4 worm cellular contexts compared by ENCODE assay signal in genomic region chrX:489635-490105, ce11.
TF ChIP-seq lines count a peak whose summit lies in the region.

egl-17 (plus strand) TSS chrX:489685.

TF ChIP-seq in whole organism, L2 larva, 48 proteins besides CTCF, POLR2A, EP300 and RAD21 (continued from another document):
- no peak for TF ChIP-seq mab-5 (tag; optimal IDR thresholded peaks at IDR 0.05; lab: Kevin White, UChicago)
- TF ChIP-seq aly-2 (tag; optimal IDR thresholded peaks at IDR 0.05; lab: Kevin White, UChicago) = no peak
- TF ChIP-seq lin-13 (GFP tag; optimal IDR thresholded peaks at IDR 0.05; lab: Kevin White, UChicago) = peak; percentile 52
- no peak for TF ChIP-seq nhr-23 (tag; optimal IDR thresholded peaks at IDR 0.05; lab: Kevin White, UChicago)
- TF ChIP-seq alr-1 (tag; optimal IDR thresholded peaks at IDR 0.05; lab: Kevin White, UChicago) = no peak
- peak; percentile 75 for TF ChIP-seq fos-1 (tag; optimal IDR thresholded peaks at IDR 0.05; lab: Kevin White, UChicago)
- TF ChIP-seq lin-39 (tag; optimal IDR thresholded peaks at IDR 0.05; lab: Kevin White, UChicago) = no peak
- TF ChIP-seq nhr-6 (tag; optimal IDR thresholded peaks at IDR 0.05; lab: Kevin White, UChicago) = peak; percentile 20
- TF ChIP-seq ceh-16 (tag; optimal IDR thresholded peaks at IDR 0.05; lab: Kevin White, UChicago) = no peak
- TF ChIP-seq peb-1 (tag; optimal IDR thresholded peaks at IDR 0.05; lab: Kevin White, UChicago) = no peak
- TF ChIP-seq sma-9 (GFP tag; optimal IDR thresholded peaks at IDR 0.05; lab: Kevin White, UChicago) = peak; percentile 69
- TF ChIP-seq sma-9 (tag; optimal IDR thresholded peaks at IDR 0.05; lab: Kevin White, UChicago) = no peak
- TF ChIP-seq skn-1 (tag; optimal IDR thresholded peaks at IDR 0.05; lab: Kevin White, UChicago) = peak; percentile 56
- TF ChIP-seq ama-1 (optimal IDR thresholded peaks at IDR 0.05; lab: Kevin White, UChicago) = no peak
- no peak for TF ChIP-seq R02D3.7 (tag; optimal IDR thresholded peaks at IDR 0.05; lab: Kevin White, UChicago)
- peak; percentile 66 for TF ChIP-seq gmeb-1 (tag; optimal IDR thresholded peaks at IDR 0.05; lab: Kevin White, UChicago)
- peak; percentile 16 for TF ChIP-seq sem-4 (tag; optimal IDR thresholded peaks at IDR 0.05; lab: Kevin White, UChicago)
- peak; percentile 48 for TF ChIP-seq zag-1 (tag; optimal IDR thresholded peaks at IDR 0.05; lab: Kevin White, UChicago)
- no peak for TF ChIP-seq mbf-1 (tag; optimal IDR thresholded peaks at IDR 0.05; lab: Kevin White, UChicago)
- peak; percentile 34 for TF ChIP-seq nhr-25 (tag; optimal IDR thresholded peaks at IDR 0.05; lab: Kevin White, UChicago)
- TF ChIP-seq ztf-4 (tag; optimal IDR thresholded peaks at IDR 0.05; lab: Kevin White, UChicago) = no peak
- peak; percentile 71 for TF ChIP-seq crh-2 (tag; optimal IDR thresholded peaks at IDR 0.05; lab: Kevin White, UChicago)
- peak in 1 of 2 experiments; percentile 42 for TF ChIP-seq mdl-1 (tag; optimal IDR thresholded peaks at IDR 0.05; lab: Kevin White, UChicago)
- TF ChIP-seq nhr-129 (tag; optimal IDR thresholded peaks at IDR 0.05; lab: Kevin White, UChicago) = peak; percentile 82
- no peak for TF ChIP-seq ZK546.5 (tag; optimal IDR thresholded peaks at IDR 0.05; lab: Kevin White, UChicago)

TF ChIP-seq in whole organism, L4 larva, 104 proteins besides CTCF, POLR2A, EP300 and RAD21 (continued from another document and continues in another):
- TF ChIP-seq daf-12 (tag; optimal IDR thresholded peaks at IDR 0.05; lab: Kevin White, UChicago) = no peak
- peak; percentile 29 for TF ChIP-seq nhr-28 (tag; optimal IDR thresholded peaks at IDR 0.05; lab: Kevin White, UChicago)
- 0 out of 2 replicates have a peak, but pooled peaks have one; percentile 78 for TF ChIP-seq daf-8 (GFP tag; IDR thresholded peaks at IDR 0.05; lab: Robert Waterston, UW)
- TF ChIP-seq tra-1 (GFP tag; IDR thresholded peaks at IDR 0.05; lab: Robert Waterston, UW) = peak; percentile 94
- TF ChIP-seq daf-19 (GFP tag; conservative IDR thresholded peaks at IDR 0.05; lab: Robert Waterston, UW) = peak; percentile 88
- peak; percentile 94 for TF ChIP-seq nhr-111 (GFP tag; optimal IDR thresholded peaks at IDR 0.05; lab: Kevin White, UChicago)
- no peak for TF ChIP-seq lsy-2 (tag; optimal IDR thresholded peaks at IDR 0.05; lab: Kevin White, UChicago)
- peak; percentile 68; the same call in 1 of the 2 replicates for TF ChIP-seq dmd-9 (GFP tag; IDR thresholded peaks at IDR 0.05; lab: Robert Waterston, UW)
- TF ChIP-seq lin-1 (GFP tag; IDR thresholded peaks at IDR 0.05; lab: Robert Waterston, UW) = peak; percentile 82
- TF ChIP-seq spr-3 (GFP tag; optimal IDR thresholded peaks at IDR 0.05; lab: Kevin White, UChicago) = peak; percentile 74
- no peak for TF ChIP-seq lin-39 (tag; optimal IDR thresholded peaks at IDR 0.05; lab: Kevin White, UChicago)
- TF ChIP-seq egl-43 (GFP tag; IDR thresholded peaks at IDR 0.05; lab: Robert Waterston, UW) = peak; percentile 98
- TF ChIP-seq dve-1 (tag; optimal IDR thresholded peaks at IDR 0.05; lab: Kevin White, UChicago; ENCODE audit: insufficient read depth) = peak; percentile 74
- TF ChIP-seq saeg-2 (GFP tag; IDR thresholded peaks at IDR 0.05; lab: Robert Waterston, UW) = peak; percentile 54; the same call in 1 of the 2 replicates
- TF ChIP-seq ceh-62 (tag; optimal IDR thresholded peaks at IDR 0.05; lab: Kevin White, UChicago) = no peak
- TF ChIP-seq zip-2 (tag; optimal IDR thresholded peaks at IDR 0.05; lab: Kevin White, UChicago) = peak; percentile 2
- TF ChIP-seq skn-1 (tag; optimal IDR thresholded peaks at IDR 0.05; lab: Kevin White, UChicago) = no peak
- TF ChIP-seq lin-29 (GFP tag; IDR thresholded peaks at IDR 0.05; lab: Robert Waterston, UW) = peak; percentile 82
- TF ChIP-seq daf-16 (GFP tag; optimal IDR thresholded peaks at IDR 0.05; lab: Kevin White, UChicago) = peak; percentile 77 to 93
- peak; percentile 74 for TF ChIP-seq daf-16 (tag; optimal IDR thresholded peaks at IDR 0.05; lab: Kevin White, UChicago)
- TF ChIP-seq ces-1 (GFP tag; optimal IDR thresholded peaks at IDR 0.05; lab: Kevin White, UChicago) = peak; percentile 24
- no peak for TF ChIP-seq jun-1 (tag; optimal IDR thresholded peaks at IDR 0.05; lab: Kevin White, UChicago)
- TF ChIP-seq dpl-1 (GFP tag; optimal IDR thresholded peaks at IDR 0.05; lab: Kevin White, UChicago) = peak; percentile 22
- TF ChIP-seq F10B5.3 (tag; optimal IDR thresholded peaks at IDR 0.05; lab: Kevin White, UChicago) = peak; percentile 83
- TF ChIP-seq nhr-41 (GFP tag; IDR thresholded peaks at IDR 0.05; lab: Robert Waterston, UW) = peak; percentile 70; the same call in 1 of the 2 replicates
- TF ChIP-seq T26A8.4 (GFP tag; IDR thresholded peaks at IDR 0.05; lab: Robert Waterston, UW) = peak; percentile 90; the same call in 1 of the 2 replicates
- TF ChIP-seq Y105C5A.15 (GFP tag; IDR thresholded peaks at IDR 0.05; lab: Robert Waterston, UW) = peak; percentile 92
- peak; percentile 78 for TF ChIP-seq zfp-3 (GFP tag; conservative IDR thresholded peaks at IDR 0.05; lab: Robert Waterston, UW)
- TF ChIP-seq nhr-77 (tag; optimal IDR thresholded peaks at IDR 0.05; lab: Kevin White, UChicago) = peak; percentile 30
- TF ChIP-seq ceh-28 (tag; optimal IDR thresholded peaks at IDR 0.05; lab: Kevin White, UChicago) = no peak
- TF ChIP-seq aha-1 (tag; lab: Kevin White, UChicago) = peak; percentile 96
- no peak for TF ChIP-seq nhr-76 (tag; optimal IDR thresholded peaks at IDR 0.05; lab: Kevin White, UChicago)
- no peak for TF ChIP-seq ztf-11 (tag; optimal IDR thresholded peaks at IDR 0.05; lab: Kevin White, UChicago)
- peak; percentile 97 for TF ChIP-seq vab-7 (GFP tag; IDR thresholded peaks at IDR 0.05; lab: Robert Waterston, UW)
- TF ChIP-seq lin-38 (GFP tag; IDR thresholded peaks at IDR 0.05; lab: Robert Waterston, UW) = peak; percentile 84
- TF ChIP-seq ctbp-1 (GFP tag; IDR thresholded peaks at IDR 0.05; lab: Robert Waterston, UW) = peak; percentile 94

TF ChIP-seq in whole organism, late embryonic, 69 proteins besides CTCF, POLR2A, EP300 and RAD21 (continued from another document and continues in another):
- TF ChIP-seq ceh-2 (tag; optimal IDR thresholded peaks at IDR 0.05; lab: Kevin White, UChicago) (peak; percentile 87), lin-11 (tag; optimal IDR thresholded peaks at IDR 0.05; lab: Kevin White, UChicago) (peak; percentile 85), C38D4.7 (GFP tag; optimal IDR thresholded peaks at IDR 0.05; lab: Kevin White, UChicago) (peak; percentile 92), eyg-1 (tag; optimal IDR thresholded peaks at IDR 0.05; lab: Kevin White, UChicago) (peak; percentile 90), ttx-3 (tag; optimal IDR thresholded peaks at IDR 0.05; lab: Kevin White, UChicago) (peak; percentile 90), nhr-232 (tag; optimal IDR thresholded peaks at IDR 0.05; lab: Kevin White, UChicago) (peak; percentile 86), fkh-10 (GFP tag; optimal IDR thresholded peaks at IDR 0.05; lab: Kevin White, UChicago) (peak; percentile 61), fkh-6 (tag; optimal IDR thresholded peaks at IDR 0.05; lab: Kevin White, UChicago) (peak; percentile 92), gmeb-2 (tag; optimal IDR thresholded peaks at IDR 0.05; lab: Kevin White, UChicago) (peak; percentile 91), mec-3 (tag; optimal IDR thresholded peaks at IDR 0.05; lab: Kevin White, UChicago; ENCODE audit: borderline replicate concordance) (peak; percentile 89), ceh-22 (tag; optimal IDR thresholded peaks at IDR 0.05; lab: Kevin White, UChicago) (no peak), pax-1 (tag; optimal IDR thresholded peaks at IDR 0.05; lab: Kevin White, UChicago) (no peak), elt-2 (tag; optimal IDR thresholded peaks at IDR 0.05; lab: Kevin White, UChicago) (peak; percentile 94), che-1 (tag; optimal IDR thresholded peaks at IDR 0.05; lab: Kevin White, UChicago) (peak; percentile 94), C08G9.2 (tag; optimal IDR thresholded peaks at IDR 0.05; lab: Kevin White, UChicago) (peak; percentile 91), hlh-6 (tag; optimal IDR thresholded peaks at IDR 0.05; lab: Kevin White, UChicago) (peak; percentile 92), pros-1 (tag; optimal IDR thresholded peaks at IDR 0.05; lab: Kevin White, UChicago) (no peak), Y22D7AL.16 (tag; optimal IDR thresholded peaks at IDR 0.05; lab: Kevin White, UChicago) (peak; percentile 86), hlh-30 (tag; optimal IDR thresholded peaks at IDR 0.05; lab: Kevin White, UChicago; ENCODE audit: insufficient read depth) (peak; percentile 91), ceh-31 (tag; optimal IDR thresholded peaks at IDR 0.05; lab: Kevin White, UChicago) (peak; percentile 83), zip-5 (tag; optimal IDR thresholded peaks at IDR 0.05; lab: Kevin White, UChicago) (peak; percentile 64), ama-1 (optimal IDR thresholded peaks at IDR 0.05; lab: Kevin White, UChicago) (no peak), ceh-19 (GFP tag; optimal IDR thresholded peaks at IDR 0.05; lab: Kevin White, UChicago) (peak; percentile 96), sox-4 (tag; optimal IDR thresholded peaks at IDR 0.05; lab: Kevin White, UChicago) (peak; percentile 93), ceh-9 (tag; optimal IDR thresholded peaks at IDR 0.05; lab: Kevin White, UChicago) (peak; percentile 48), hlh-8 (tag; optimal IDR thresholded peaks at IDR 0.05; lab: Kevin White, UChicago) (peak; percentile 89), ceh-34 (tag; optimal IDR thresholded peaks at IDR 0.05; lab: Kevin White, UChicago) (peak; percentile 90), nhr-11 (tag; optimal IDR thresholded peaks at IDR 0.05; lab: Kevin White, UChicago) (no peak), ceh-30 (tag; optimal IDR thresholded peaks at IDR 0.05; lab: Kevin White, UChicago) (no peak), ceh-18 (tag; optimal IDR thresholded peaks at IDR 0.05; lab: Kevin White, UChicago) (peak; percentile 87), unc-42 (tag; optimal IDR thresholded peaks at IDR 0.05; lab: Kevin White, UChicago) (peak; percentile 64), pag-3 (tag; optimal IDR thresholded peaks at IDR 0.05; lab: Kevin White, UChicago; ENCODE audit: borderline replicate concordance) (peak; percentile 75), pqm-1 (tag; optimal IDR thresholded peaks at IDR 0.05; lab: Kevin White, UChicago) (peak; percentile 71), ref-2 (tag; optimal IDR thresholded peaks at IDR 0.05; lab: Kevin White, UChicago) (peak; percentile 94), ceh-48 (tag; optimal IDR thresholded peaks at IDR 0.05; lab: Kevin White, UChicago) (peak; percentile 78), ceh-24 (tag; optimal IDR thresholded peaks at IDR 0.05; lab: Kevin White, UChicago) (peak; percentile 81), T23F11.4 (GFP tag; optimal IDR thresholded peaks at IDR 0.05; lab: Kevin White, UChicago) (peak; percentile 91), F13H6.1 (tag; optimal IDR thresholded peaks at IDR 0.05; lab: Kevin White, UChicago) (peak; percentile 91), elt-4 (tag; optimal IDR thresholded peaks at IDR 0.05; lab: Kevin White, UChicago) (peak; percentile 92), npax-4 (tag; optimal IDR thresholded peaks at IDR 0.05; lab: Kevin White, UChicago) (peak; percentile 87)

TF ChIP-seq in whole organism, mixed stage, embryonic, 35 proteins besides CTCF, POLR2A, EP300 and RAD21 (continued from another document):
- TF ChIP-seq bed-3 (GFP tag; optimal IDR thresholded peaks at IDR 0.05; lab: Kevin White, UChicago) (peak; percentile 89), mls-2 (tag; optimal IDR thresholded peaks at IDR 0.05; lab: Kevin White, UChicago) (peak; percentile 97), pha-4 (tag; optimal IDR thresholded peaks at IDR 0.05; lab: Kevin White, UChicago) (peak; percentile 57), ceh-83 (GFP tag; optimal IDR thresholded peaks at IDR 0.05; lab: Kevin White, UChicago) (peak; percentile 96), nhr-2 (tag; optimal IDR thresholded peaks at IDR 0.05; lab: Kevin White, UChicago) (no peak)
